Worm (Caenorhabditis elegans) whole organism, young adult: ENCODE data around the gene Y62H9A.16.

Experiments used
- F22D6.2 ChIP-seq: sonication (generic microtip); optimal IDR thresholded peaks from 2 replicates; lab custom pipeline; 2016; ENCODE audit warnings: mild to moderate bottlenecking, missing genetic modification characterization, missing compliant biosample characterization
- F39B2.1 ChIP-seq: fragments of 200-800 bp; sonication (Bioruptor generic); IDR thresholded peaks from 2 replicates; pipeline ENCODE4 v1.3.6; 2022; ENCODE audit warnings: missing genetic modification reagents, missing genetic modification characterization, missing compliant biosample characterization
- F49E8.2 ChIP-seq: sonication (generic microtip); optimal IDR thresholded peaks from 3 replicates; lab custom pipeline; 2017; ENCODE audit warnings: missing genetic modification characterization, mild to moderate bottlenecking, missing compliant biosample characterization, antibody characterized with exemption, moderate library complexity; ENCODE audit not compliant: insufficient read depth
- F55B11.4 ChIP-seq: sonication (generic microtip); optimal IDR thresholded peaks from 2 replicates; lab custom pipeline; 2016; ENCODE audit warnings: missing compliant biosample characterization, missing genetic modification characterization, borderline replicate concordance; ENCODE audit not compliant: insufficient read depth
- T26A5.8 ChIP-seq: sonication (generic microtip); optimal IDR thresholded peaks from 2 replicates; lab custom pipeline; 2016; ENCODE audit warnings: missing genetic modification characterization, missing compliant biosample characterization
- ZK185.1 ChIP-seq: sonication (generic microtip); optimal IDR thresholded peaks from 2 replicates; lab custom pipeline; 2016; ENCODE audit warnings: mild to moderate bottlenecking, missing genetic modification characterization, missing compliant biosample characterization; ENCODE audit not compliant: poor library complexity, severe bottlenecking
- athp-1 ChIP-seq: sonication (generic microtip); optimal IDR thresholded peaks from 2 replicates; lab custom pipeline; 2017; ENCODE audit warnings: mild to moderate bottlenecking, missing genetic modification characterization, missing compliant biosample characterization
- attf-5 ChIP-seq: fragments of 200-800 bp; sonication (Bioruptor generic); optimal IDR thresholded peaks from 2 replicates; lab custom pipeline; 2018; ENCODE audit warnings: mild to moderate bottlenecking, missing genetic modification characterization, missing compliant biosample characterization
- cebp-1 ChIP-seq, 2 experiments: fragments of 200-800 bp in 1 of 2; sonication (Bioruptor generic) in 1 of 2; sonication (generic microtip) in 1 of 2; IDR thresholded peaks in 1 of 2; optimal IDR thresholded peaks in 1 of 2; 2 replicates each; pipeline versions ENCODE4 v1.3.6 to Lab custom; 2017 to 2022; ENCODE audit warnings: missing compliant biosample characterization in 2 of 2, missing genetic modification characterization in 2 of 2, mild to moderate bottlenecking in 1 of 2, missing genetic modification reagents in 1 of 2, moderate library complexity in 1 of 2
- ceh-27 ChIP-seq: fragments of 200-800 bp; sonication (Bioruptor generic); optimal IDR thresholded peaks from 2 replicates; lab custom pipeline; 2018; ENCODE audit warnings: mild to moderate bottlenecking, missing genetic modification characterization, moderate library complexity, missing compliant biosample characterization
- ceh-91 ChIP-seq: fragments of 200-800 bp; sonication (Bioruptor generic); IDR thresholded peaks from 2 replicates; pipeline ENCODE4 v1.3.6; 2022; ENCODE audit warnings: missing genetic modification reagents, missing genetic modification characterization, missing compliant biosample characterization
- die-1 ChIP-seq: sonication (generic microtip); optimal IDR thresholded peaks from 2 replicates; lab custom pipeline; 2016; ENCODE audit warnings: missing genotype, mild to moderate bottlenecking, missing genetic modification characterization, missing compliant biosample characterization
- dox-1 ChIP-seq: fragments of 200-800 bp; sonication (Bioruptor generic); IDR thresholded peaks from 2 replicates; pipeline ENCODE4 v1.3.6; 2022; ENCODE audit warnings: missing genetic modification reagents, missing genetic modification characterization, missing compliant biosample characterization
- egl-18 ChIP-seq: fragments of 200-800 bp; sonication (Bioruptor generic); IDR thresholded peaks from 2 replicates; pipeline ENCODE4 v1.3.6; 2022; ENCODE audit warnings: missing genetic modification reagents, missing genetic modification characterization, missing compliant biosample characterization
- ekl-4 ChIP-seq: fragments of 200-800 bp; sonication (Bioruptor generic); IDR thresholded peaks from 2 replicates; pipeline ENCODE4 v1.3.6; 2022; ENCODE audit warnings: missing genetic modification reagents, missing genetic modification characterization, missing compliant biosample characterization
- ets-4 ChIP-seq: fragments of 200-800 bp; sonication (Bioruptor generic); optimal IDR thresholded peaks from 2 replicates; lab custom pipeline; 2018; ENCODE audit warnings: mild to moderate bottlenecking, missing genetic modification characterization, missing compliant biosample characterization
- hmg-1.2 ChIP-seq: fragments of 200-800 bp; sonication (Bioruptor generic); IDR thresholded peaks from 2 replicates; pipeline ENCODE4 v1.3.6; 2022; ENCODE audit warnings: missing genetic modification reagents, missing genetic modification characterization, missing compliant biosample characterization
- hrde-1 ChIP-seq: sonication (generic microtip); optimal IDR thresholded peaks from 2 replicates; lab custom pipeline; 2016; ENCODE audit warnings: missing genetic modification characterization, mild to moderate bottlenecking, missing compliant biosample characterization, moderate library complexity, missing genotype, missing genetic modification reagents, borderline replicate concordance
- lag-1 ChIP-seq: fragments of 200-800 bp; sonication (Bioruptor generic); IDR thresholded peaks from 2 replicates; pipeline ENCODE4 v1.3.6; 2022; ENCODE audit warnings: missing genetic modification reagents, missing genetic modification characterization, missing compliant biosample characterization
- let-526 ChIP-seq: fragments of 200-800 bp; sonication (Bioruptor generic); IDR thresholded peaks from 2 replicates; pipeline ENCODE4 v1.3.6; 2022; ENCODE audit warnings: missing genetic modification reagents, missing genetic modification characterization, missing compliant biosample characterization
- let-607 ChIP-seq, 2 experiments: fragments of 200-800 bp in 1 of 2; sonication (Bioruptor generic) in 1 of 2; sonication (generic microtip) in 1 of 2; optimal IDR thresholded peaks; 2 replicates each; lab custom pipeline; 2016 to 2018; ENCODE audit warnings: mild to moderate bottlenecking in 2 of 2, missing compliant biosample characterization in 2 of 2, missing genetic modification characterization in 2 of 2, moderate library complexity in 2 of 2, missing genotype in 1 of 2
- lir-1 ChIP-seq: fragments of 200-800 bp; sonication (Bioruptor generic); conservative IDR thresholded peaks from 2 replicates; pipeline ENCODE4 v1.3.6; 2022; ENCODE audit warnings: missing genetic modification reagents, missing genetic modification characterization, missing compliant biosample characterization
- lsy-27 ChIP-seq: sonication (generic microtip); optimal IDR thresholded peaks from 2 replicates; lab custom pipeline; 2017; ENCODE audit warnings: missing genetic modification characterization, mild to moderate bottlenecking, missing compliant biosample characterization, antibody characterized with exemption, missing genotype, borderline replicate concordance; ENCODE audit not compliant: insufficient read depth
- madf-10 ChIP-seq: sonication (generic microtip); optimal IDR thresholded peaks from 2 replicates; lab custom pipeline; 2016; ENCODE audit warnings: mild to moderate bottlenecking, missing genetic modification characterization, missing compliant biosample characterization
- madf-3 ChIP-seq: fragments of 200-800 bp; sonication (Bioruptor generic); IDR thresholded peaks from 2 replicates; pipeline ENCODE4 v1.3.6; 2022; ENCODE audit warnings: missing genetic modification reagents, missing genetic modification characterization, missing compliant biosample characterization
- mcd-1 ChIP-seq: fragments of 200-800 bp; sonication (Bioruptor generic); IDR thresholded peaks from 2 replicates; pipeline ENCODE4 v1.3.6; 2022; ENCODE audit warnings: missing genetic modification reagents, missing genetic modification characterization, missing compliant biosample characterization
- mel-28 ChIP-seq: sonication (generic microtip); optimal IDR thresholded peaks from 2 replicates; lab custom pipeline; 2016; ENCODE audit warnings: borderline replicate concordance, mild to moderate bottlenecking, missing genetic modification characterization, missing compliant biosample characterization
- nfyb-1 ChIP-seq: fragments of 200-800 bp; sonication (Bioruptor generic); IDR thresholded peaks from 2 replicates; pipeline ENCODE4 v1.3.6; 2022; ENCODE audit warnings: missing genetic modification reagents, missing genetic modification characterization, missing compliant biosample characterization
- nhr-120 ChIP-seq: fragments of 200-800 bp; sonication (Bioruptor generic); IDR thresholded peaks from 2 replicates; pipeline ENCODE4 v1.3.6; 2022; ENCODE audit warnings: missing genetic modification characterization, missing compliant biosample characterization
- nhr-80 ChIP-seq: sonication (generic microtip); optimal IDR thresholded peaks from 2 replicates; lab custom pipeline; 2016; ENCODE audit warnings: missing genetic modification characterization, missing compliant biosample characterization
- pha-4 ChIP-seq: fragments of 150-350 bp; sonication (generic microtip); optimal IDR thresholded peaks from 2 replicates; lab custom pipeline; 2014; ENCODE audit warnings: missing biosample characterization, missing genetic modification reagents, missing genetic modification characterization
- rec-8 ChIP-seq, 2 experiments: sonication (generic microtip); optimal IDR thresholded peaks; 2 replicates each; lab custom pipeline; 2016; ENCODE audit warnings: mild to moderate bottlenecking in 2 of 2, missing genetic modification characterization in 2 of 2, missing genetic modification reagents in 2 of 2, missing genotype in 2 of 2, missing biosample characterization in 1 of 2, missing compliant biosample characterization in 1 of 2, moderate library complexity in 1 of 2
- repo-1 ChIP-seq: sonication (generic microtip); optimal IDR thresholded peaks from 2 replicates; lab custom pipeline; 2017; ENCODE audit warnings: mild to moderate bottlenecking, missing genetic modification characterization, missing compliant biosample characterization
- sdz-38 ChIP-seq: sonication (generic microtip); optimal IDR thresholded peaks from 2 replicates; lab custom pipeline; 2016; ENCODE audit warnings: missing genotype, missing genetic modification characterization, missing compliant biosample characterization
- snpc-1.1 ChIP-seq: sonication (generic microtip); optimal IDR thresholded peaks from 2 replicates; lab custom pipeline; 2017; ENCODE audit warnings: missing genetic modification characterization, mild to moderate bottlenecking, missing compliant biosample characterization, antibody characterized with exemption, moderate library complexity, missing genotype, missing genetic modification reagents; ENCODE audit not compliant: insufficient read depth
- snpc-1.3 ChIP-seq: sonication (generic microtip); optimal IDR thresholded peaks from 2 replicates; lab custom pipeline; 2017; ENCODE audit warnings: missing genetic modification characterization, mild to moderate bottlenecking, missing compliant biosample characterization, antibody characterized with exemption, moderate library complexity, missing genotype, missing genetic modification reagents; ENCODE audit not compliant: insufficient read depth
- snpc-4 ChIP-seq, 5 experiments: fragments of 150-350 bp in 1 of 5; sonication (generic microtip) in 4 of 5; optimal IDR thresholded peaks; 2 replicates each; lab custom pipeline; 2014 to 2018; ENCODE audit warnings: missing genetic modification characterization in 5 of 5, missing biosample characterization in 3 of 5, antibody characterized with exemption in 2 of 5, mild to moderate bottlenecking in 2 of 5, missing compliant biosample characterization in 2 of 5, missing genotype in 2 of 5, moderate library complexity in 2 of 5, missing genetic modification reagents in 1 of 5
- somi-1 ChIP-seq: fragments of 200-800 bp; sonication (Bioruptor generic); optimal IDR thresholded peaks from 2 replicates; lab custom pipeline; 2018; ENCODE audit warnings: mild to moderate bottlenecking, missing genetic modification characterization, missing compliant biosample characterization
- tbx-9 ChIP-seq: sonication (generic microtip); optimal IDR thresholded peaks from 2 replicates; lab custom pipeline; 2016; ENCODE audit warnings: borderline replicate concordance, missing genetic modification characterization, inconsistent platforms, missing compliant biosample characterization
- zfh-2 ChIP-seq: fragments of 200-800 bp; sonication (Bioruptor generic); conservative IDR thresholded peaks from 2 replicates; pipeline ENCODE4 v1.3.6; 2022; ENCODE audit warnings: missing genetic modification reagents, missing genetic modification characterization, missing compliant biosample characterization
- ztf-26 ChIP-seq: sonication (generic microtip); optimal IDR thresholded peaks from 2 replicates; lab custom pipeline; 2017; ENCODE audit warnings: missing genetic modification characterization, missing compliant biosample characterization

Gene Y62H9A.16

DNA sequence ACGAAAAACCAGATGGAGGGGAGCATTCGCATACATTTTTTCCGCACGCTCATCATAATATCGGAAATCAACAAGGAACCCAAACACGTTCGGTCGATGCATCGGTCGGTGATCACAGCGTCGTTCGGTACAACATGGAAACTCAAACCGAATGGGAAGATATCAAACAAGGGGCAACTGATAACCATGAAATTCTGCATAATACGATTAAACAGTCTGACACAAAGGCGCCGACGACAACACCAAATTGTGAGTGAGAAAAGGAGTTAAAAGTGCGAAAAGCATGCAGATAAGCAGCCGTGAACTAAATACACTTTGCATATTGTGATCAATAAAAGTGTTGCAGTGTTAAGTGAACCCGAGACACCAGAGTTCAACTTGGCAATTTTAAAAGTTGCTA is 7.1 kb downstream of the Y62H9A.16 start:
- TF ChIP-seq nfyb-1 (peak; percentile 25; the same call in 1 of the 2 replicates), nhr-80 (tag; lab: Kevin White, UChicago) (peak; percentile 79), mcd-1 (GFP tag; lab: Robert Waterston, UW) (no peak)
- TF ChIP-seq, all 124 proteins: peak for 2

DNA sequence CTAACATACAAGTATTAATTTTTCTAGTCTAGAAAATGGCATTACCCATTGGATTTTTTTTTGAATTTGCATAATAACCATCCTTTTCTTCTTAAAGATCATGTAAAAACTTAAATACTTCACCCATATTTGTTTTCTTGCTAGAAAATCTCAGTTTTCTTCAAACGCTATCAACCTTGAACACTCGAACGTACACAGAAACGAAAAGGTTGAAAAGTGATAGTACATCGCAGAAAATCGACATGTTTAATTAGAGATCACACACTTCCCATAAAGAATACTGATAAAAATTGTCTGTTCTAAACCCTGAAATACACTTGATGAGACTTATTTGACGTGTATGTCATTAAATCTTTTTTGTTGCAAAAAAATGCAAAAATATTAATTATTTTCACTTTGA is 9.5 kb downstream of the Y62H9A.16 start, which contains the start of gene F55G7.4:
Gene F55G7.4, plus strand, starts transcription at position 301 of the 400 bp plus-strand sequence.
- TF ChIP-seq somi-1 (GFP tag; lab: Kevin White, UChicago) (no peak), let-607 (tag; optimal IDR thresholded peaks at IDR 0.05; lab: Kevin White, UChicago) (no peak), ceh-27 (GFP tag; lab: Kevin White, UChicago) (no peak), pha-4 (tag; lab: Kevin White, UChicago) (no peak), zfh-2 (GFP tag; lab: Robert Waterston, UW) (no peak), ceh-91 (no peak), ekl-4 (GFP tag; lab: Robert Waterston, UW) (no peak), snpc-1.1 (no peak), lsy-27 (tag; lab: Kevin White, UChicago) (no peak), dox-1 (GFP tag; lab: Robert Waterston, UW) (no peak)

DNA sequence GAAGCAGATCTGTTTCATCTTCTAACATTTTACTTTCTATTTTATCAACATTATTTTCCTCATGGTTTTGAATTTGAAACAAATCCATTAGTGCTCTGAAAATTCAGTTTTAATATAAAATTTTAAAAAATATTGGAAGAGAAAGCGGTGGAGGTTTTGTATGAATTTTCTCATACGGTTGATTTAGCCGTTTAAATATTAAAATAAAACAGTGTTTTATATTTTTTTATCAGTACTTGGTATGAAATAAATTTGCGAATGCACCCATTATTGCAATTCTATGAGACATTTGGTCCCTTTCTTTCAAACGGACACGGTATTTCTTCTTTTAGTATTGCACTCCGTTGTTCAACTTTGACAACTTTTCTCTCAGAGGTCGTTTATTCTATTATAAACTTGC is 13.5 kb downstream of the Y62H9A.16 start, which contains the start of gene dot-1.4:
Gene dot-1.4, minus strand, starts transcription at position 101 of the 400 bp plus-strand sequence.
- TF ChIP-seq repo-1 (tag; lab: Kevin White, UChicago) (no peak), mel-28 (no peak), F39B2.1 (GFP tag; lab: Robert Waterston, UW) (no peak), ZK185.1 (no peak), F22D6.2 (no peak), snpc-4 (GFP tag; optimal IDR thresholded peaks at IDR 0.05; lab: Kevin White, UChicago) (no peak), snpc-4 (tag; optimal IDR thresholded peaks at IDR 0.05; lab: Kevin White, UChicago) (no peak), sdz-38 (tag; lab: Kevin White, UChicago) (no peak), ceh-27 (GFP tag; lab: Kevin White, UChicago) (no peak), nhr-120 (GFP tag; lab: Robert Waterston, UW) (no peak), let-526 (no peak)

DNA sequence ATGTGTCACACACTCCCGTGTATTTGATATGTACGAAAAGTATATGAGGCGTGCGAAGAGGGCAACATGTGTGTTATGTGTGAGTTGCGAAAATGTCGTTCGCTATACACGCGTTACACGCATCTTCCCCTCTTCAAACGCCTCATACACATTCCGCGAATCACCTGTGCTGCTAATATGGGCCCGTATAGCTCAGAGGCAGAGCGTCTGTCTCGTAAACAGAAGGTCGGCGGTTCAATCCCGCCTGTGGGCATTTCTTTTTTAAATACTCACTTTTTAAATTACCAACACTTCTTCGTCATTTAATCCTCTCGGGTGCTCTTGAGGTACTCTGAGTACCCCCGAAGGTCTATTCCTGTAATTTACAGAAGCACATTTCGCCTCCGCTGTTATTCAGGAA is 15.5 kb downstream of the Y62H9A.16 start:
- TF ChIP-seq madf-3 (GFP tag; lab: Robert Waterston, UW): 0 out of 2 replicates have a peak, but pooled peaks have one; percentile 17
- TF ChIP-seq hrde-1 (tag; lab: Kevin White, UChicago): peak; percentile 17
- no peak for TF ChIP-seq F49E8.2 (tag; lab: Kevin White, UChicago)
- TF ChIP-seq ets-4 (GFP tag; lab: Kevin White, UChicago): peak; percentile 4
- no peak for TF ChIP-seq egl-18 (GFP tag; lab: Robert Waterston, UW)
- no peak for TF ChIP-seq lir-1 (GFP tag; lab: Robert Waterston, UW)
- peak; percentile 79; the same call in 1 of the 2 replicates for TF ChIP-seq dox-1 (GFP tag; lab: Robert Waterston, UW)
- 0 out of 2 replicates have a peak, but pooled peaks have one; percentile 21 for TF ChIP-seq F39B2.1 (GFP tag; lab: Robert Waterston, UW)
- no peak for TF ChIP-seq lag-1 (GFP tag; lab: Robert Waterston, UW)
- peak; percentile 58 for TF ChIP-seq athp-1
- TF ChIP-seq die-1: peak; percentile 84
- peak; percentile 70 for TF ChIP-seq attf-5
- TF ChIP-seq tbx-9 (tag; lab: Kevin White, UChicago): no peak
- TF ChIP-seq T26A5.8 (tag; lab: Kevin White, UChicago): no peak
- TF ChIP-seq rec-8 (tag; optimal IDR thresholded peaks at IDR 0.05; lab: Kevin White, UChicago): peak in 1 of 2 experiments; percentile 50
- TF ChIP-seq hmg-1.2: peak; percentile 69
- TF ChIP-seq snpc-1.3 (tag; lab: Kevin White, UChicago): peak; percentile 54
- TF ChIP-seq ztf-26 (tag; lab: Kevin White, UChicago): no peak
- 0 out of 2 replicates have a peak, but pooled peaks have one; percentile 30 for TF ChIP-seq cebp-1 (GFP tag; IDR thresholded peaks at IDR 0.05; lab: Robert Waterston, UW)
- TF ChIP-seq cebp-1 (tag; optimal IDR thresholded peaks at IDR 0.05; lab: Kevin White, UChicago): no peak
- no peak for TF ChIP-seq F55B11.4
- TF ChIP-seq madf-10 (tag; lab: Kevin White, UChicago): peak; percentile 35
